Fruit fly (Drosophila melanogaster) whole organism, pupa: Measurements from ENCODE around the gene Yp3.

Source experiments
- CG10348 ChIP-seq: fragments of 200-800 bp; sonication (Bioruptor generic); IDR thresholded peaks from 2 replicates; pipeline ENCODE4 v1.3.6; 2022; ENCODE audit warnings: missing biosample characterization, missing genetic modification characterization
- CG12605 ChIP-seq: fragments of 200-800 bp; sonication (Bioruptor generic); IDR thresholded peaks from 2 replicates; pipeline ENCODE4 v1.3.6; 2022; ENCODE audit warnings: missing biosample characterization, missing genetic modification characterization
- CG13204 ChIP-seq: fragments of 200-800 bp; sonication (Bioruptor generic); optimal IDR thresholded peaks from 2 replicates; lab custom pipeline; 2018; ENCODE audit warnings: missing biosample characterization, mild to moderate bottlenecking, missing genetic modification characterization, moderate library complexity
- CG14655 ChIP-seq: fragments of 200-800 bp; sonication (Bioruptor generic); optimal IDR thresholded peaks from 3 replicates; lab custom pipeline; 2017; ENCODE audit warnings: mild to moderate bottlenecking, missing biosample characterization, missing genetic modification reagents, missing genetic modification characterization
- CG15710 ChIP-seq: fragments of 200-800 bp; sonication (Bioruptor generic); optimal IDR thresholded peaks from 2 replicates; lab custom pipeline; 2018; ENCODE audit warnings: missing biosample characterization, mild to moderate bottlenecking, missing genetic modification characterization, moderate library complexity
- CG17806 ChIP-seq: fragments of 200-800 bp; sonication (Bioruptor generic); optimal IDR thresholded peaks from 2 replicates; lab custom pipeline; 2018; ENCODE audit warnings: missing biosample characterization, mild to moderate bottlenecking, missing genetic modification characterization, moderate library complexity
- CG32121 ChIP-seq: fragments of 200-800 bp; sonication (Bioruptor generic); IDR thresholded peaks from 2 replicates; pipeline ENCODE4 v1.3.6; 2022; ENCODE audit warnings: missing biosample characterization, missing genetic modification characterization
- CG34367 ChIP-seq: fragments of 200-800 bp; sonication (Bioruptor generic); optimal IDR thresholded peaks from 2 replicates; lab custom pipeline; 2018; ENCODE audit warnings: missing biosample characterization, mild to moderate bottlenecking, missing genetic modification characterization
- CG4496 ChIP-seq: fragments of 200-800 bp; sonication (Bioruptor generic); IDR thresholded peaks from 3 replicates; pipeline ENCODE4 v1.3.6; 2022; ENCODE audit warnings: missing biosample characterization, missing genetic modification characterization
- CG8159 ChIP-seq: fragments of 200-800 bp; sonication (Bioruptor generic); optimal IDR thresholded peaks from 3 replicates; lab custom pipeline; 2018; ENCODE audit warnings: missing biosample characterization, mild to moderate bottlenecking, missing genetic modification characterization, moderate library complexity
- CG8301 ChIP-seq: fragments of 200-800 bp; sonication (Bioruptor generic); optimal IDR thresholded peaks from 2 replicates; lab custom pipeline; 2018; ENCODE audit warnings: missing biosample characterization, mild to moderate bottlenecking, missing genetic modification characterization
- CG9948 ChIP-seq: fragments of 200-800 bp; sonication (Bioruptor generic); optimal IDR thresholded peaks from 2 replicates; lab custom pipeline; 2018; ENCODE audit warnings: missing biosample characterization, mild to moderate bottlenecking, missing genetic modification characterization, moderate library complexity
- D1 ChIP-seq: fragments of 200-800 bp; sonication (Bioruptor generic); optimal IDR thresholded peaks from 2 replicates; lab custom pipeline; 2018; ENCODE audit warnings: missing biosample characterization, mild to moderate bottlenecking, missing genetic modification characterization, moderate library complexity
- EcR ChIP-seq: fragments of 200-800 bp; sonication (Bioruptor generic); optimal IDR thresholded peaks from 3 replicates; lab custom pipeline; 2019; ENCODE audit warnings: missing biosample characterization, missing genetic modification characterization, mild to moderate bottlenecking, moderate library complexity, missing genetic modification reagents
- Ets98B ChIP-seq: fragments of 200-800 bp; sonication (Bioruptor generic); IDR thresholded peaks from 2 replicates; pipeline ENCODE4 v1.3.6; 2022; ENCODE audit warnings: missing biosample characterization, missing genetic modification characterization
- Pif1A ChIP-seq: fragments of 200-800 bp; sonication (Bioruptor generic); optimal IDR thresholded peaks from 3 replicates; lab custom pipeline; 2016; ENCODE audit warnings: missing biosample characterization, missing genetic modification characterization
- Pif1B ChIP-seq: fragments of 200-800 bp; sonication (Bioruptor generic); optimal IDR thresholded peaks from 3 replicates; lab custom pipeline; 2016; ENCODE audit warnings: missing biosample characterization, missing genetic modification characterization
- Snoo ChIP-seq: fragments of 200-800 bp; sonication (Bioruptor generic); optimal IDR thresholded peaks from 3 replicates; lab custom pipeline; 2017; ENCODE audit warnings: missing biosample characterization, mild to moderate bottlenecking, missing genetic modification characterization, inconsistent platforms
- fd96Ca ChIP-seq: fragments of 200-800 bp; sonication (Bioruptor generic); IDR thresholded peaks from 3 replicates; pipeline ENCODE4 v1.3.6; 2022; ENCODE audit warnings: missing biosample characterization, missing genetic modification characterization
- gl ChIP-seq: fragments of 200-800 bp; sonication (Bioruptor generic); optimal IDR thresholded peaks from 2 replicates; lab custom pipeline; 2018; ENCODE audit warnings: missing biosample characterization, mild to moderate bottlenecking, missing genetic modification characterization
- rn ChIP-seq: fragments of 200-800 bp; sonication (Bioruptor generic); IDR thresholded peaks from 2 replicates; pipeline ENCODE4 v1.3.6; 2022; ENCODE audit warnings: missing biosample characterization, missing genetic modification characterization

The Yp3 gene

DNA sequence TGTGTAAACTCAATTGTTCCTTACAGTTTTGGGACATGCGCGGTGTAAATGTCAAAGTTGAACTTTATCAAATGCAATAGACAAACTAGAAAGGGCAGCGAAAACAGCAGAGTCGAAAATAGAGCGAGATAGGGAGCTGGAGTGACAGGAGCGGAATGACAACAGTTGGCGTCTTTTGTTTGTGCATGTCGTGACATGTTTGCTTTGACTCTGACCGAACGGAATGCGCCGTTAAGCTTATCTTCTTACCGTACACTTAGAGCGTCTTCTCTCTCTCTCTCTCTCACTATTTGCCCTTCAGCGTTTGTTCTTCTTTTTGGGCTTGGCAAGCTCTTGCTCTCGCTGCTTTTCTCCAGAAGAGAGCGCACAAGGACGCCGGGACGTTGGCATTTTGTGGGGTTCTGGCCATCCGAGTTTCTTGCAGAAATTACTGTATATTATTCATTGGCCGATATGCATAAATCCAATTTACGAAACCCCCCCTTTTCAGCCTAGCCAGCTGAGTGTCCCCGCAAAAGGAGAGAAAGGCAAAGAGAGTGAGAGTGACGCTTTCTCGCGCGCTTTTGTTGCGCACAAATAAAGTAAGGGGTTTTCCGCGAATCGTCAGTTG lies 2.5 kb downstream of the Yp3 start:
- TF ChIP-seq gl, result peak; percentile 5
- TF ChIP-seq CG10348 (GFP tag; lab: Robert Waterston, UW), result no peak
- TF ChIP-seq Snoo, result no peak
- TF ChIP-seq CG8301, result no peak
- TF ChIP-seq rn (GFP tag; lab: Robert Waterston, UW), result no peak
- no peak for TF ChIP-seq fd96Ca (GFP tag; lab: Robert Waterston, UW)
- TF ChIP-seq CG9948 (tag; lab: Kevin White, UChicago), result no peak

DNA sequence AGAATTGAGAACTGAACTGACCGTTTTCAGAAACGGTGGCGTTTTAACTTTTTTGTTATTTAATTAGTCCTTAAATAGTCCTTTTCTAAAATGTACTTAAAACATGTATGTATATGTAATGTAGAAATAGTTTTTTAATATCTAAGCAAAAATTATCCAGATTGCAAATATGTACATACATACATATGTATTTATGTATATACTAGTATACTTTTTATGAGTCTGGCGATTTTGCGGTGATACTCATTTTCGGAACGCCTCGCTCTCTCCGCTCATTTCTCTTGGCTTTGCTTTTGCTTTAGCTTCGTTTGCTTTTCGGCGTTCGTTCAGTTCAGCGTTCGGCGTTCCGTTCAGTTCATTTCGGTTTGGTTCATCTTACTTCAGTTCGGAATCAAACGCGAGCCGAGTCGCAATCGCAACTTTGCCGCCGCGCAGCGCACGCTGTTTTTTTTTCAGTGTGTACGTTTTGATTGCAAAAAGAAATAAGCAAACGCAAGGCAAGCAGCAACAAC lies 3.1 kb downstream of the Yp3 start, which contains the start of gene rdgB:
TSS of gene rdgB (plus strand) at position 381 of the 512 bp plus-strand sequence.
- TF ChIP-seq Snoo (peak; percentile 71), CG32121 (GFP tag; lab: Robert Waterston, UW) (peak; percentile 64), CG8159 (tag; lab: Kevin White, UChicago) (peak; percentile 86), CG12605 (GFP tag; lab: Robert Waterston, UW) (peak; percentile 66; the same call in 1 of the 2 replicates), CG14655 (GFP tag; lab: Kevin White, UChicago) (peak; percentile 92), fd96Ca (GFP tag; lab: Robert Waterston, UW) (peak; percentile 55; the same call in 1 of the 3 replicates), Ets98B (GFP tag; lab: Robert Waterston, UW) (peak; percentile 73), CG17806 (tag; lab: Kevin White, UChicago) (peak; percentile 62), CG8301 (peak; percentile 83), rn (GFP tag; lab: Robert Waterston, UW) (peak; percentile 27; the same call in 1 of the 2 replicates), D1 (tag; lab: Kevin White, UChicago) (no peak), Pif1A (GFP tag; lab: Kevin White, UChicago) (peak; percentile 23), Pif1B (GFP tag; lab: Kevin White, UChicago) (peak; percentile 61), CG10348 (GFP tag; lab: Robert Waterston, UW) (no peak), CG4496 (GFP tag; lab: Robert Waterston, UW) (peak; percentile 69), CG15710 (peak; percentile 81), EcR (peak; percentile 38), CG13204 (GFP tag; lab: Kevin White, UChicago) (peak; percentile 64), gl (peak; percentile 22), CG9948 (tag; lab: Kevin White, UChicago) (peak; percentile 81), CG34367 (tag; lab: Kevin White, UChicago) (peak; percentile 63)

DNA sequence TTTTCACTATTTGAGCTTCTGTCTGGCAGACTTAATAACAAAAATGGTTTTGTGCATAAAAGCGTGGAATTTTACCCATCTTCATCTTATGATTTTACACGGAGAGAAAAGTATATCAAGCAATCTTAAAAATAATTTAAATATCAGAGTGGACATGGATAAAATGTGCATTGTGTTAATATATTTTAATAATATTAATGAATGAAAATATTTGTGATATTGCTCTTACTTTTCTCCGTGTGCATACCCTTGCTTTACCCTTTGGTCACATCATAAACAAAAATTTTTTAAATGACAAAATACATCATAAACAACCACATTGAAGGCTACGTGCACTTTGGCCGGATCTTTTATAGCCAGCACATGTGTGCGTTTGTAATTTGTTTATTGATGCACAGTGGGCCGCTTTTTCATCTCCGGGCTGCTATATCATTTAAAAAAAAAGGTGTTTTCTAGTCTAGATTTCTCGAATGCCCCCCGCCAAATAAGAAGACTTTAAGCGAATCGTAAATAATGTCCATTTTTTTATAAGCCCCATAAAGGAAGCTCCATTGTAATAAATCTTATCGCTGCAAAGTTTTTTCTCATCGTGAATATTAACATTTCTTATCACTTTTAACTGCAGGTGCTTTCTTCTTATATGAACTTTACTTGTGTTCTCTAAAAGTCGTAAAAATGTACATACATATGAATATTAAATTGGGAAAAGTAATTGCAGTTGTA lies 5.2 kb downstream of the Yp3 start:
- no peak for TF ChIP-seq EcR
- TF ChIP-seq CG9948 (tag; lab: Kevin White, UChicago), result peak; percentile 47
- peak; percentile 44 for TF ChIP-seq CG17806 (tag; lab: Kevin White, UChicago)
- peak; percentile 37 for TF ChIP-seq CG8159 (tag; lab: Kevin White, UChicago)
- peak; percentile 50 for TF ChIP-seq CG14655 (GFP tag; lab: Kevin White, UChicago)
- TF ChIP-seq CG4496 (GFP tag; lab: Robert Waterston, UW), result peak; percentile 58; the same call in 2 of the 3 replicates
- peak; percentile 46 for TF ChIP-seq CG34367 (tag; lab: Kevin White, UChicago)
- no peak for TF ChIP-seq CG12605 (GFP tag; lab: Robert Waterston, UW)
- peak; percentile 58; the same call in 1 of the 3 replicates for TF ChIP-seq fd96Ca (GFP tag; lab: Robert Waterston, UW)
- TF ChIP-seq gl, result no peak
- peak; percentile 29 for TF ChIP-seq CG15710
- TF ChIP-seq CG10348 (GFP tag; lab: Robert Waterston, UW), result no peak
- peak; percentile 38 for TF ChIP-seq CG32121 (GFP tag; lab: Robert Waterston, UW)
- peak; percentile 45 for TF ChIP-seq CG8301
- TF ChIP-seq rn (GFP tag; lab: Robert Waterston, UW), result 0 out of 2 replicates have a peak, but pooled peaks have one; percentile 31
- TF ChIP-seq D1 (tag; lab: Kevin White, UChicago), result peak; percentile 39
- no peak for TF ChIP-seq CG13204 (GFP tag; lab: Kevin White, UChicago)
- no peak for TF ChIP-seq Pif1A (GFP tag; lab: Kevin White, UChicago)
- TF ChIP-seq Pif1B (GFP tag; lab: Kevin White, UChicago), result peak; percentile 4
- 0 out of 2 replicates have a peak, but pooled peaks have one; percentile 48 for TF ChIP-seq Ets98B (GFP tag; lab: Robert Waterston, UW)
- TF ChIP-seq Snoo, result peak; percentile 20

DNA sequence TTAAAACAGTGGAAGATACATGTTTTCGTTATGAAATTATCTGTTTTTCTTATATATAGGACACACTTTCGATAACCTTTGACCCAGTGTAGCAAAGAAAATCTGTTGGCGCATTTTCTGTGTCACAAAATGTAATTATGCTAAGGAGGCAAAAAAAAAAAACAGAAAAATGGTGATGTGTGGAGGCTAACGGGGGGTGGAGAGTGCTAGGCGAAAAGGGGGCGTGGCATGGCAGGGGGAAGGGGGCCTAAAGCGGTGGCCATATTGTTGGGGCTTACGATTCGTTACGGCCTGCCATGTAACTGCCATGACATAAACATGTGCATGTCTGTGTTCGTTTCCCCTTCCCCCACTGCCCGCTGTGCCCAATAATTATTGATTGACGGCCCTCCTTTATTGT lies 5.9 kb downstream of the Yp3 start:
- TF ChIP-seq Ets98B (GFP tag; lab: Robert Waterston, UW) (no peak), gl (no peak), CG12605 (GFP tag; lab: Robert Waterston, UW) (no peak), CG34367 (tag; lab: Kevin White, UChicago) (no peak), CG14655 (GFP tag; lab: Kevin White, UChicago) (no peak), EcR (no peak), Pif1B (GFP tag; lab: Kevin White, UChicago) (no peak), CG10348 (GFP tag; lab: Robert Waterston, UW) (no peak), rn (GFP tag; lab: Robert Waterston, UW) (no peak), Snoo (no peak), CG15710 (no peak), D1 (tag; lab: Kevin White, UChicago) (no peak), CG13204 (GFP tag; lab: Kevin White, UChicago) (no peak), CG9948 (tag; lab: Kevin White, UChicago) (no peak), fd96Ca (GFP tag; lab: Robert Waterston, UW) (no peak)

DNA sequence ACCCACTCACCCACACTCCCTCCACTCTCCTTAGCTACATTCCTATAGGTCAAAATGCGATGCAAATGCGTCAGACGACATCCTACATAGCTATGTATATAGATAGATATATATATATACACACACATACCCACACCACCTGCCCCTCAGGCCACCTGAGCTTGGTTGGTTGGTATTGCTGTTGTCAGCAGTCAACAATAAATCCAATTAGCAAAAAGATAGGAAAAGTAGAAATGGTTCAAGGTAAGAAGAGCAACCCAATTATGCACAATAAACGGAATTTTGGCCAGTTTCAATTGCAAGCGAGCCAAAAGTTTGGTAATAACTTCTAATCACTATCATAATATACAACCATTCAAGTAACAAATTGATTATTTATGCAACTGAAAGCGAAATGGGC lies 7.1 kb downstream of the Yp3 start:
- TF ChIP-seq D1 (tag; lab: Kevin White, UChicago), result no peak
- TF ChIP-seq CG34367 (tag; lab: Kevin White, UChicago), result no peak
- TF ChIP-seq CG9948 (tag; lab: Kevin White, UChicago), result no peak
- TF ChIP-seq EcR, result no peak
- TF ChIP-seq Ets98B (GFP tag; lab: Robert Waterston, UW), result no peak
- no peak for TF ChIP-seq Pif1A (GFP tag; lab: Kevin White, UChicago)
- no peak for TF ChIP-seq CG8301
- no peak for TF ChIP-seq CG14655 (GFP tag; lab: Kevin White, UChicago)
- TF ChIP-seq CG4496 (GFP tag; lab: Robert Waterston, UW), result no peak
- TF ChIP-seq CG17806 (tag; lab: Kevin White, UChicago), result no peak
- TF ChIP-seq rn (GFP tag; lab: Robert Waterston, UW), result no peak
- no peak for TF ChIP-seq CG13204 (GFP tag; lab: Kevin White, UChicago)
- TF ChIP-seq fd96Ca (GFP tag; lab: Robert Waterston, UW), result no peak
- no peak for TF ChIP-seq CG15710
- no peak for TF ChIP-seq CG10348 (GFP tag; lab: Robert Waterston, UW)
- TF ChIP-seq CG32121 (GFP tag; lab: Robert Waterston, UW), result no peak
- TF ChIP-seq Snoo, result no peak
- TF ChIP-seq CG8159 (tag; lab: Kevin White, UChicago), result no peak
- no peak for TF ChIP-seq gl
- no peak for TF ChIP-seq Pif1B (GFP tag; lab: Kevin White, UChicago)
- TF ChIP-seq, all 21 proteins: peak for 0
